Fruit fly (Drosophila melanogaster): ENCODE measurements around the gene poe.

Gene poe

dm6 chr2L:8081640-8082485, 10.4 kb upstream of the poe start (continued):
- TF ChIP-seq dmrt11E (tag; optimal IDR thresholded peaks at IDR 0.05) (peak; percentile 94), CG10267 (tag; optimal IDR thresholded peaks at IDR 0.05) (peak; percentile 85), sqz (GFP tag; optimal IDR thresholded peaks at IDR 0.05) (peak; percentile 63), bsh (GFP tag; optimal IDR thresholded peaks at IDR 0.05) (peak; percentile 68 to 80), CG14014 (GFP tag; IDR thresholded peaks at IDR 0.05) (peak; percentile 61), CG18476 (GFP tag; optimal IDR thresholded peaks at IDR 0.05) (no peak), Dp (GFP tag; optimal IDR thresholded peaks at IDR 0.05) (no peak), stwl (tag; optimal IDR thresholded peaks at IDR 0.05) (peak; percentile 21), HLHmδ (GFP tag; optimal IDR thresholded peaks at IDR 0.05) (no peak), CG1647 (GFP tag; optimal IDR thresholded peaks at IDR 0.05) (no peak), Bdp1 (GFP tag; optimal IDR thresholded peaks at IDR 0.05) (peak; percentile 52), Atf-2 (GFP tag; optimal IDR thresholded peaks at IDR 0.05) (no peak), CG8944 (GFP tag; optimal IDR thresholded peaks at IDR 0.05) (peak; percentile 18), sna (GFP tag; IDR thresholded peaks at IDR 0.05; ENCODE audit: partially characterized antibody) (no peak), Neu2 (GFP tag; optimal IDR thresholded peaks at IDR 0.05; ENCODE audit: borderline replicate concordance) (no peak), CG11247 (GFP tag; IDR thresholded peaks at IDR 0.05) (peak; percentile 68), twi (tag; optimal IDR thresholded peaks at IDR 0.05) (peak; percentile 73), CG14667 (GFP tag; IDR thresholded peaks at IDR 0.05) (0 out of 2 replicates have a peak, but pooled peaks have one; percentile 17), NC2β (GFP tag; optimal IDR thresholded peaks at IDR 0.05) (peak; percentile 44), HLH54F (GFP tag; optimal IDR thresholded peaks at IDR 0.05) (peak; percentile 44), CG34224 (GFP tag; IDR thresholded peaks at IDR 0.05; ENCODE audit: partially characterized antibody) (no peak), Bgb (GFP tag; IDR thresholded peaks at IDR 0.05; ENCODE audit: partially characterized antibody) (0 out of 2 replicates have a peak, but pooled peaks have one; percentile 21), D19A (tag; optimal IDR thresholded peaks at IDR 0.05) (peak; percentile 88), Hey (tag; optimal IDR thresholded peaks at IDR 0.05) (no peak), CG1529 (GFP tag; optimal IDR thresholded peaks at IDR 0.05) (peak; percentile 71), Dip3 (GFP tag; optimal IDR thresholded peaks at IDR 0.05) (no peak), CG6765 (GFP tag; optimal IDR thresholded peaks at IDR 0.05) (peak; percentile 6), ssp (GFP tag; IDR thresholded peaks at IDR 0.05) (peak; percentile 79), CG8290 (GFP tag; optimal IDR thresholded peaks at IDR 0.05) (peak; percentile 47), CG8290 (tag; optimal IDR thresholded peaks at IDR 0.05) (peak in 1 of 2 experiments; percentile 1), Rx (GFP tag; IDR thresholded peaks at IDR 0.05) (no peak), Side (GFP tag; optimal IDR thresholded peaks at IDR 0.05) (no peak), Med (GFP tag) (peak; percentile 71), sd (tag; optimal IDR thresholded peaks at IDR 0.05) (no peak), CG4707 (GFP tag; optimal IDR thresholded peaks at IDR 0.05) (peak; percentile 30), Hr51 (GFP tag; optimal IDR thresholded peaks at IDR 0.05) (peak; percentile 27 to 84), klu (GFP tag; IDR thresholded peaks at IDR 0.05) (peak; percentile 85), shn (GFP tag; optimal IDR thresholded peaks at IDR 0.05) (no peak), corto (GFP tag; optimal IDR thresholded peaks at IDR 0.05) (no peak), Mad (GFP tag; optimal IDR thresholded peaks at IDR 0.05) (peak; percentile 62), slou (GFP tag; optimal IDR thresholded peaks at IDR 0.05) (peak; percentile 7), sisA (GFP tag; IDR thresholded peaks at IDR 0.05) (peak; percentile 87), CG2875 (GFP tag; optimal IDR thresholded peaks at IDR 0.05) (peak; percentile 83), CG11504 (tag; optimal IDR thresholded peaks at IDR 0.05) (peak; percentile 91), ab (GFP tag; optimal IDR thresholded peaks at IDR 0.05) (no peak), CG13775 (GFP tag; optimal IDR thresholded peaks at IDR 0.05) (peak; percentile 87), CG13894 (tag; optimal IDR thresholded peaks at IDR 0.05) (no peak), CG30020 (tag; optimal IDR thresholded peaks at IDR 0.05) (peak; percentile 51), H15 (GFP tag; IDR thresholded peaks at IDR 0.05) (no peak)
